Fruit fly (Drosophila melanogaster) Kc167 (cell line): ENCODE data around the gene CG15601.

Experiments used
- Myc ChIP-seq: fragments of >200 bp; optimal IDR thresholded peaks from 2 replicates; lab custom pipeline; 2017; ENCODE audit warnings: missing external identifiers
- Sin3A ChIP-seq: fragments of >200 bp; optimal IDR thresholded peaks from 2 replicates; lab custom pipeline; 2018; ENCODE audit warnings: missing external identifiers
- h ChIP-seq: fragments of >200 bp; optimal IDR thresholded peaks from 3 replicates; lab custom pipeline; 2018; ENCODE audit warnings: missing external identifiers
- insv ChIP-seq: fragments of >200 bp; optimal IDR thresholded peaks from 3 replicates; lab custom pipeline; 2018; ENCODE audit warnings: missing external identifiers
- psq ChIP-seq: fragments of >200 bp; optimal IDR thresholded peaks from 2 replicates; lab custom pipeline; 2017; ENCODE audit warnings: missing external identifiers
- ttk ChIP-seq: sonication (Bioruptor generic); optimal IDR thresholded peaks from 2 replicates; lab custom pipeline; 2017; ENCODE audit warnings: missing external identifiers

The CG15601 gene

DNA sequence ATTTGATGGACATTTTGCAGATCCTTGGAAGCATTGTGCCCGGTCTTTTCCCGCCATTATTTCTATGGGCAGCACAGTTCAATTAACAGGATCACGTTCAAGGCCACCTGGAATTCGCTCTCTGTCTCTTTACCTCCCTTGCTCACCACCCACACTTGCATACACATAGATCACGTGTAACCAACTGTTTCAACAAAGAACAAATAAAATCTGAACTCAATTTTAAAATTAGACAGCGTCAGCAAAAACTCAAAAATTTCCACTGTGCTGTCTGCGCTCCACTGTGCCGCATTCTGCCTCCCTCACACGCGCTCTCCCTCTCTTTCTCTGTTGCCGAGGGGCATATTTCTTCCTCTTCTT is 843 bp upstream of the CG15601 start:
- no peak for TF ChIP-seq ttk (lab: Kevin White, UChicago)
- TF ChIP-seq h (lab: Kevin White, UChicago): no peak
- no peak for TF ChIP-seq psq (lab: Kevin White, UChicago)
- TF ChIP-seq Sin3A (lab: Kevin White, UChicago): no peak
- TF ChIP-seq insv: no peak
- TF ChIP-seq Myc (lab: Kevin White, UChicago): no peak

- TF ChIP-seq Myc (lab: Kevin White, UChicago) (no peak), psq (lab: Kevin White, UChicago) (no peak), ttk (lab: Kevin White, UChicago) (no peak), Sin3A (lab: Kevin White, UChicago) (no peak), insv (no peak), h (lab: Kevin White, UChicago) (no peak)
Observed at dm6 chrX:15710751-15711179, 318 bp downstream of the CG15601 start.

- TF ChIP-seq insv (no peak), Myc (lab: Kevin White, UChicago) (no peak), psq (lab: Kevin White, UChicago) (no peak), h (lab: Kevin White, UChicago) (no peak), Sin3A (lab: Kevin White, UChicago) (no peak), ttk (lab: Kevin White, UChicago) (no peak)
Observed at dm6 chrX:15712409-15712808, 2.0 kb downstream of the CG15601 start, which contains the start of gene HUWE1. Gene HUWE1, plus strand, starts transcription at chrX:15712628.

- TF ChIP-seq h (lab: Kevin White, UChicago) (no peak), Myc (lab: Kevin White, UChicago) (no peak), Sin3A (lab: Kevin White, UChicago) (no peak), psq (lab: Kevin White, UChicago) (no peak), insv (no peak), ttk (lab: Kevin White, UChicago) (no peak)
Observed at dm6 chrX:15731968-15732367, 21.5 kb downstream of the CG15601 start, which contains the start of gene CG8191. Gene CG8191, plus strand, starts transcription at chrX:15732178.

DNA sequence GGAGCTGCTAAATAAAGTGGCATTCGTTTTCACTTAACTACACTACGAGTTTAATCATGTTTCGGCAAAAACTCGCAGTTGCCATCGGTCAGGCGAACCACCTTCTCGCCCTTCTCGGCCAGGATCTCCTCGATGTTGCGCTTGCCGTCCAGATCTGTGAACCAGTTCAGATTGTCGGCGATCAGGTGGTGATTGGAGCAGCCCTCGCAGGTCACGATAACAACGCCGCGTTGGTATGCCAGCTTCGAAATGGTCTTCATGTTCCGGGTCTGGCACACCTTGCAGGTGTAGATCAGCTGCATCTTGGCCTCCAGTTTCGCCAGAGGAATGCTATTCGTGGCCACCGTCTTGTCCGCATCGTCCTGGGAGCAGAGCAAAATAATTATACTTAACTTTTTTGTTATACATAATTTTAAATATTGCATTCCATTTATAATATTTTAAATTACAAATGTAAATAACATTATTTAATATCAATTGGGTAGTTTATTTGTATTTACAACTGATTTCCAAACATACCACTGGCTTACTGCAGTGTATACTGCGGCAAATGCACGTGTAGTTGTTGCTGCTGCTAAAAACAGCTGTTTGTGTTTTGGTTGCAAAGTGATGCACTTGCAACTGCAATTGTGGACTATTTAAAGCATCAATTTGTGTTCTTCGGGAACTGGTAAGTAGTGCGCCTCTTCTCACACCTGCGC is 22.9 kb downstream of the CG15601 start:
- TF ChIP-seq Sin3A (lab: Kevin White, UChicago) (no peak), Myc (lab: Kevin White, UChicago) (no peak), h (lab: Kevin White, UChicago) (no peak), ttk (lab: Kevin White, UChicago) (no peak), psq (lab: Kevin White, UChicago) (no peak), insv (no peak)

dm6 chrX:15733995-15734394 is 23.5 kb downstream of the CG15601 start, which contains the start of the genes CG12379 and MagR:
Gene CG12379, minus strand, starts transcription at chrX:15733996.
Gene MagR, plus strand, starts transcription at chrX:15734270.
- TF ChIP-seq Sin3A (lab: Kevin White, UChicago) (no peak), Myc (lab: Kevin White, UChicago) (no peak), insv (no peak), psq (lab: Kevin White, UChicago) (no peak), h (lab: Kevin White, UChicago) (no peak), ttk (lab: Kevin White, UChicago) (no peak)

- TF ChIP-seq Myc (lab: Kevin White, UChicago): no peak
- no peak for TF ChIP-seq h (lab: Kevin White, UChicago)
- no peak for TF ChIP-seq Sin3A (lab: Kevin White, UChicago)
- TF ChIP-seq psq (lab: Kevin White, UChicago): no peak
- no peak for TF ChIP-seq ttk (lab: Kevin White, UChicago)
- TF ChIP-seq insv: no peak
Observed at dm6 chrX:15737110-15737509, 26.7 kb downstream of the CG15601 start, which contains the start of gene Arp6. Gene Arp6, minus strand, starts transcription at chrX:15737120.

DNA sequence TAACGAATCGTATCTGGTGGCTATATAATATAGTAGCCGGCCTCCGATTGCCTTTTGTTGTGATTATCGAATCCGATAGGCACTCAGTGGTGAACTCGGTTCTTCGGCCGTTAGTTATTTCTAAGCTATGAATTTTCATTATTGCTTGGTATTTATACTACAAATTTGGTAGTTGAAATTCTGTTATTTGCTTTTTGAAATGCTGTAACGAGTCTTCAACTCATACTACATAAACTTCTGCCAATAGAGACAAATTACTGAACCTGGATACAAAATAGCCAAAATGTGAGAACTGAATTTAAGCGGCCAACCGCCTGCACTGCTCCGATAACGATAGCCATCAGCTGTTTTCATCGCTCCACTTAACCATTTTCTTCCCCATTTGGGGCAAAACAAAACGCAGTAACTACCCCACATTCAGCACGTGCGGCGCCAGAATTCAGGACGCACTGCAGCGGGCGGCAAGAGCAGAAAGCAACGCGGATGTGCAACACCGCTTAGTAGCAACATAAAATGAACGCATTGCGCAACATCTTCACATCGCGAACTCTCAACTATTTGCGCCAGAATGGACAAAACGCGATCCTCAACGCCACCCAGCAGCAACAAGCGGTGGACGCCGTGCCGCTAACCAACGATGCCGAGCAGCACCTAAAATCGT is 28.6 kb downstream of the CG15601 start, which contains the start of the genes CG11679 and CG8206:
Gene CG11679 (minus strand): TSS at position 65 of the 661 bp plus-strand sequence.
Gene CG8206 (plus strand): TSS at position 341 of the 661 bp plus-strand sequence.
- TF ChIP-seq psq (lab: Kevin White, UChicago) (no peak), Myc (lab: Kevin White, UChicago) (no peak), h (lab: Kevin White, UChicago) (no peak), insv (no peak), Sin3A (lab: Kevin White, UChicago) (no peak), ttk (lab: Kevin White, UChicago) (no peak)

DNA sequence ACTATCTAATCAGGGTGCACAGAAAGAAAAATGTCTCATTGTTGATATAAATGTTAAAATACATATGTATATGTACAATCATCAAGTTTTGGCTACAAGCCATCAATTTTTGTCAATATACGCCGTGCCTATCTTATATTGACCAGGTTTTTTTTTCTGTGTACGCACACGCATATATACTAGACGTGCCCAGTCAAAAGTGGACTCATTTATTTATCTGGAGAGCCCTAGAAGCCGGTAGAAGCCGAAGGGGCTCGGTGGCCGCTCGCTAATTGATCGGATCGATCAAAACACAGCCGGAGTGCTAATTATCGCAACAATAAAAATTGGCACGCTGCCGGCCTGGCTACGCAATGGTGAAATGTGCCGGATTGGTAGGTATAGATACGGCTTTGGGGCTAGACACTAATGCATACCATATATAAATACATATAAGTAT is 29.9 kb downstream of the CG15601 start:
- TF ChIP-seq Myc (lab: Kevin White, UChicago): no peak
- TF ChIP-seq Sin3A (lab: Kevin White, UChicago): no peak
- no peak for TF ChIP-seq h (lab: Kevin White, UChicago)
- no peak for TF ChIP-seq ttk (lab: Kevin White, UChicago)
- no peak for TF ChIP-seq insv
- no peak for TF ChIP-seq psq (lab: Kevin White, UChicago)

dm6 chrX:15740881-15741280 is 30.4 kb downstream of the CG15601 start:
- TF ChIP-seq Myc (lab: Kevin White, UChicago): no peak
- no peak for TF ChIP-seq psq (lab: Kevin White, UChicago)
- TF ChIP-seq h (lab: Kevin White, UChicago): no peak
- no peak for TF ChIP-seq ttk (lab: Kevin White, UChicago)

DNA sequence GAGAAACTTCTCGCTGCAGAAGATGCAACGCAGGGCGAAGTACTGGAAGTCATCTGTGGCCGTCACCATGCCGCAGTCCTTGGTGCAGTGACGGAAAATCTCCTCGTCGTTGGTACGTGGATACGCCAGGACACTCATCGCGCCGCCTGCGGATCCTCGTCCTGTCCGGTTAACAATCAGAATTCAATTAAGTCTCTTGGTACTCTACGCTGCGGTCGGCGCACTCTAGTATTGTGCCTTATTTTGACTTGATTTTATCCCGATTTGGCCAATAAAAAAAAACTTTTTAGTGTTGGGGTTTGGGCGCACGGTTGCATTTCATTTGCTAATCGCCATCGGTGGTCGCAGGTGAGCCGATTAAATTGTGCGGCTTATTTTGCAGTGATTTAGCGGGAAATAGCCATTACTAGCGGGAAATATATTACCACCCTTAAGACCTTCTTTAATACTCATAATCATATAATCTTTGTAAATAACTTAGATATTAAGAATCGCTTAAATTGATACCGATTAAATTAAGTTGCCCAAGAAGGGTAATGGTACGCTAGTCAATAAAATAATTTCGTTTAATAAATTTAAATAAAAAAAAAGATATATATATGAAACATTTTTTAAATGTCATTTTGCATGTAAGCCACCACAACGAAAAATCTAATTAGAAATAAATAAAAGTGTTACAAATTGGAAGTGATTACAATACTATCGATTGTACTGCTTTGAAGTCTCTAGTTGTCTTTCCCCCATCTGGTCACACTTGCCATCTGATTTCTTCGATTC is 35.6 kb downstream of the CG15601 start, which contains the start of the genes CG8944 and CCT6:
Gene CG8944 (minus strand): TSS at position 327 of the 777 bp plus-strand sequence.
Gene CCT6 (plus strand): TSS at position 744 of the 777 bp plus-strand sequence.
- TF ChIP-seq Sin3A (lab: Kevin White, UChicago) (no peak), insv (no peak), h (lab: Kevin White, UChicago) (no peak), psq (lab: Kevin White, UChicago) (no peak), Myc (lab: Kevin White, UChicago) (no peak), ttk (lab: Kevin White, UChicago) (no peak)
